Worm (Caenorhabditis elegans): ENCODE measurements around the gene C07H6.2.

The C07H6.2 gene

ce11 chrIII:7531385-7531784 is 10.6 kb downstream of the C07H6.2 start:
- peak; percentile 14 for TF ChIP-seq aha-1 (tag)
- peak in 1 of 2 experiments; percentile 88 for TF ChIP-seq unc-62 (GFP tag; optimal IDR thresholded peaks at IDR 0.05 in 1 of 2)
- TF ChIP-seq unc-62 (tag; optimal IDR thresholded peaks at IDR 0.05): no peak
- no peak for TF ChIP-seq lir-3 (tag; optimal IDR thresholded peaks at IDR 0.05)
- TF ChIP-seq ceh-82 (tag; optimal IDR thresholded peaks at IDR 0.05): no peak
- no peak for TF ChIP-seq daf-16 (GFP tag; optimal IDR thresholded peaks at IDR 0.05)
- no peak for TF ChIP-seq daf-16 (tag; optimal IDR thresholded peaks at IDR 0.05)

ce11 chrIII:7533012-7533411 is 12.2 kb downstream of the C07H6.2 start:
- TF ChIP-seq ceh-28 (tag; optimal IDR thresholded peaks at IDR 0.05): peak; percentile 14
- peak in 1 of 2 experiments; percentile 66 for TF ChIP-seq unc-62 (GFP tag; optimal IDR thresholded peaks at IDR 0.05 in 1 of 2)
- no peak for TF ChIP-seq unc-62 (tag; optimal IDR thresholded peaks at IDR 0.05)
- no peak for TF ChIP-seq nhr-237 (tag; optimal IDR thresholded peaks at IDR 0.05)

ce11 chrIII:7534648-7535047 is 13.8 kb downstream of the C07H6.2 start:
- TF ChIP-seq hlh-11 (tag; optimal IDR thresholded peaks at IDR 0.05) (no peak), ceh-32 (tag; optimal IDR thresholded peaks at IDR 0.05; ENCODE audit: poor library complexity) (no peak), unc-62 (GFP tag; optimal IDR thresholded peaks at IDR 0.05 in 1 of 2) (peak in 1 of 2 experiments; percentile 100), unc-62 (tag; optimal IDR thresholded peaks at IDR 0.05) (no peak), mdt-29 (GFP tag; IDR thresholded peaks at IDR 0.05) (no peak), lin-29 (GFP tag; IDR thresholded peaks at IDR 0.05) (no peak), ceh-62 (tag; optimal IDR thresholded peaks at IDR 0.05) (no peak), egl-43 (GFP tag; IDR thresholded peaks at IDR 0.05) (no peak), lin-1 (GFP tag; IDR thresholded peaks at IDR 0.05) (no peak), duxl-1 (tag; optimal IDR thresholded peaks at IDR 0.05; ENCODE audit: poor library complexity) (peak; percentile 56), mxl-2 (GFP tag; conservative IDR thresholded peaks at IDR 0.05) (no peak), tra-1 (GFP tag; IDR thresholded peaks at IDR 0.05) (peak; percentile 60; the same call in 1 of the 2 replicates), mxl-3 (GFP tag; optimal IDR thresholded peaks at IDR 0.05) (peak; percentile 11), ceh-20 (GFP tag; IDR thresholded peaks at IDR 0.05) (peak; percentile 51; the same call in 1 of the 2 replicates), pqm-1 (tag; optimal IDR thresholded peaks at IDR 0.05) (no peak), aha-1 (tag) (peak; percentile 30), nhr-6 (tag; optimal IDR thresholded peaks at IDR 0.05) (no peak), hlh-30 (tag; optimal IDR thresholded peaks at IDR 0.05; ENCODE audit: insufficient read depth) (no peak), lin-39 (tag; optimal IDR thresholded peaks at IDR 0.05) (no peak), skn-1 (tag; optimal IDR thresholded peaks at IDR 0.05) (no peak), dmd-9 (GFP tag; IDR thresholded peaks at IDR 0.05) (no peak), ctbp-1 (GFP tag; IDR thresholded peaks at IDR 0.05) (no peak), mep-1 (tag; optimal IDR thresholded peaks at IDR 0.05) (peak; percentile 10), lsy-2 (tag; optimal IDR thresholded peaks at IDR 0.05) (peak in 1 of 2 experiments; percentile 76), ceh-82 (tag; optimal IDR thresholded peaks at IDR 0.05) (no peak), hmg-1.1 (GFP tag; IDR thresholded peaks at IDR 0.05) (no peak), Y5F2A.4 (GFP tag; optimal IDR thresholded peaks at IDR 0.05) (no peak), cey-2 (tag; optimal IDR thresholded peaks at IDR 0.05; ENCODE audit: borderline replicate concordance, insufficient read depth) (no peak)

ce11 chrIII:7535347-7535746 is 14.5 kb downstream of the C07H6.2 start:
- TF ChIP-seq T26A8.4 (GFP tag; IDR thresholded peaks at IDR 0.05): no peak
- no peak for TF ChIP-seq hlh-11 (tag; optimal IDR thresholded peaks at IDR 0.05)
- no peak for TF ChIP-seq hmg-1.1 (GFP tag; IDR thresholded peaks at IDR 0.05)
- TF ChIP-seq F26F4.8 (GFP tag; conservative IDR thresholded peaks at IDR 0.05): no peak
- no peak for TF ChIP-seq pqm-1 (tag; optimal IDR thresholded peaks at IDR 0.05)
- TF ChIP-seq lim-7 (GFP tag; IDR thresholded peaks at IDR 0.05): no peak
- no peak for TF ChIP-seq saeg-2 (GFP tag; IDR thresholded peaks at IDR 0.05)
- no peak for TF ChIP-seq fos-1 (tag; optimal IDR thresholded peaks at IDR 0.05)
- TF ChIP-seq skn-1 (tag; optimal IDR thresholded peaks at IDR 0.05): no peak
- TF ChIP-seq nhr-11 (tag; optimal IDR thresholded peaks at IDR 0.05): no peak
- no peak for TF ChIP-seq madf-5 (GFP tag; IDR thresholded peaks at IDR 0.05)
- TF ChIP-seq D1046.2 (GFP tag; IDR thresholded peaks at IDR 0.05): no peak
